Worm (Caenorhabditis elegans): ENCODE results near the gene pals-33.

DNA sequence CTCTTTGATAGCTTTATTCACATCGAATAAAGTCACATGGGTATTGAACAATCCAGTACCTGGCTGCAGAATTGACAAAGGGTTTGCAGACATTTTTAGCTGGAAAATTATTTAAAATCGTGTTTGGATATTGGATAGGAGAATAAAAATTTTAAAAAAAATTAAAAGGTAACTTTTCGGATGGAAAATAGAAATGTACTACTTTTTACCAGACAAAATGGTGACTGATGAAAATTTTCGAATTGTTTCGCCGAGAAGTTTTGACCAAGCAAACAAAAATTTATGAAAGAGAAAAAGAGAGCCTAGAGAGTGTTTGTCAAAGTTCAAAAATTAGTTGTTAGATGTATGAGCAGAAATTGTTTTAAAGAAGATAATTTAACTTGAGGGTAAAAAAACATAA, 25.3 kb upstream of the pals-33 start, which contains the start of gene F59B1.10:
- TF ChIP-seq flt-1 (GFP tag; IDR thresholded peaks at IDR 0.05): no peak
- no peak for TF ChIP-seq cog-1 (tag; optimal IDR thresholded peaks at IDR 0.05)
- no peak for TF ChIP-seq ztf-23 (GFP tag; IDR thresholded peaks at IDR 0.05)
- no peak for TF ChIP-seq ref-1 (GFP tag; conservative IDR thresholded peaks at IDR 0.05)
- no peak for TF ChIP-seq T22C8.4 (GFP tag; IDR thresholded peaks at IDR 0.05)
- TF ChIP-seq tab-1 (GFP tag; IDR thresholded peaks at IDR 0.05): no peak
- TF ChIP-seq med-1 (GFP tag; optimal IDR thresholded peaks at IDR 0.05; ENCODE audit: insufficient read depth): no peak
- TF ChIP-seq klf-2 (GFP tag; conservative IDR thresholded peaks at IDR 0.05): no peak
- TF ChIP-seq ztf-29 (GFP tag; IDR thresholded peaks at IDR 0.05): no peak

Measured in whole organism, midembryonic.